Fruit fly (Drosophila melanogaster) whole organism, embryonic: Measurements from ENCODE around the gene CG17190.

Source experiments
- Ada2b ChIP-seq: fragments of 200-800 bp; sonication (Bioruptor generic); IDR thresholded peaks from 2 replicates; pipeline ENCODE4 v1.3.6; 2022; ENCODE audit warnings: missing biosample characterization, missing genetic modification characterization
- Atf6 ChIP-seq: fragments of 200-800 bp; sonication (Bioruptor generic); IDR thresholded peaks from 2 replicates; pipeline ENCODE4 v1.3.6; 2022; ENCODE audit warnings: missing biosample characterization, missing genetic modification characterization
- CG10209 ChIP-seq: fragments of 200-800 bp; sonication (Bioruptor generic); optimal IDR thresholded peaks from 3 replicates; lab custom pipeline; 2017; ENCODE audit warnings: missing biosample characterization, mild to moderate bottlenecking, missing genetic modification characterization, missing genetic modification reagents
- CG12744 ChIP-seq: fragments of 200-800 bp; sonication (Bioruptor generic); optimal IDR thresholded peaks from 2 replicates; lab custom pipeline; 2016; ENCODE audit warnings: missing biosample characterization, missing genetic modification characterization
- CG13123 ChIP-seq: fragments of 200-800 bp; sonication (Bioruptor generic); optimal IDR thresholded peaks from 2 replicates; lab custom pipeline; 2016; ENCODE audit warnings: missing biosample characterization, missing genetic modification characterization
- CG15073 ChIP-seq: fragments of 200-800 bp; sonication (Bioruptor generic); optimal IDR thresholded peaks from 2 replicates; lab custom pipeline; 2016; ENCODE audit warnings: missing biosample characterization, missing genetic modification characterization
- CG16813 ChIP-seq: fragments of 200-800 bp; sonication (Bioruptor generic); IDR thresholded peaks from 3 replicates; pipeline ENCODE4 v1.3.6; 2022; ENCODE audit warnings: missing biosample characterization, missing genetic modification characterization; ENCODE audit not compliant: partially characterized antibody
- CG17568 ChIP-seq: fragments of 200-800 bp; sonication (Bioruptor generic); optimal IDR thresholded peaks from 2 replicates; lab custom pipeline; 2018; ENCODE audit warnings: missing biosample characterization, mild to moderate bottlenecking, missing genetic modification characterization, moderate library complexity
- CG18476 ChIP-seq: fragments of 200-800 bp; sonication (Bioruptor generic); optimal IDR thresholded peaks from 2 replicates; lab custom pipeline; 2016; ENCODE audit warnings: missing biosample characterization, mild to moderate bottlenecking, missing genetic modification characterization
- CG2120 ChIP-seq: fragments of 200-800 bp; sonication (Bioruptor generic); optimal IDR thresholded peaks from 3 replicates; lab custom pipeline; 2016; ENCODE audit warnings: missing biosample characterization, missing genetic modification characterization
- CG2712 ChIP-seq: fragments of 200-800 bp; optimal IDR thresholded peaks from 3 replicates; lab custom pipeline; 2019; ENCODE audit warnings: missing biosample characterization, mild to moderate bottlenecking, missing genetic modification characterization, moderate library complexity
- CG33557 ChIP-seq: fragments of 200-800 bp; sonication (Bioruptor generic); optimal IDR thresholded peaks from 2 replicates; lab custom pipeline; 2019; ENCODE audit warnings: missing biosample characterization, mild to moderate bottlenecking, missing genetic modification characterization, moderate library complexity
- CG34224 ChIP-seq: fragments of 200-800 bp; sonication (Bioruptor generic); IDR thresholded peaks from 3 replicates; pipeline ENCODE4 v1.3.6; 2022; ENCODE audit warnings: missing biosample characterization, missing genetic modification characterization; ENCODE audit not compliant: partially characterized antibody
- CG4282 ChIP-seq: fragments of 200-800 bp; sonication (Bioruptor generic); optimal IDR thresholded peaks from 2 replicates; lab custom pipeline; 2016; ENCODE audit warnings: missing biosample characterization, missing genetic modification characterization
- CG4707 ChIP-seq: fragments of 200-800 bp; sonication (Bioruptor generic); optimal IDR thresholded peaks from 2 replicates; lab custom pipeline; 2018; ENCODE audit warnings: missing biosample characterization, mild to moderate bottlenecking, missing genetic modification characterization, moderate library complexity
- CG4730 ChIP-seq: fragments of 200-800 bp; sonication (Bioruptor generic); IDR thresholded peaks from 2 replicates; pipeline ENCODE4 v1.3.6; 2022; ENCODE audit warnings: missing biosample characterization, missing genetic modification characterization
- CG4820 ChIP-seq: fragments of 200-800 bp; sonication (Bioruptor generic); optimal IDR thresholded peaks from 3 replicates; lab custom pipeline; 2016; ENCODE audit warnings: missing biosample characterization, missing genetic modification characterization
- CG5180 ChIP-seq: fragments of 200-800 bp; sonication (Bioruptor generic); optimal IDR thresholded peaks from 3 replicates; lab custom pipeline; 2017; ENCODE audit warnings: missing biosample characterization, missing genetic modification characterization, mild to moderate bottlenecking, moderate library complexity, missing genetic modification reagents
- CG5245 ChIP-seq: fragments of 200-800 bp; sonication (Bioruptor generic); optimal IDR thresholded peaks from 3 replicates; lab custom pipeline; 2016; ENCODE audit warnings: missing biosample characterization, missing genetic modification characterization
- CG6813 ChIP-seq: fragments of 200-800 bp; sonication (Bioruptor generic); optimal IDR thresholded peaks from 2 replicates; lab custom pipeline; 2017; ENCODE audit warnings: missing biosample characterization, missing genetic modification characterization, mild to moderate bottlenecking, moderate library complexity, missing genetic modification reagents
- CG7357 ChIP-seq: fragments of 200-800 bp; sonication (Bioruptor generic); IDR thresholded peaks from 3 replicates; pipeline ENCODE4 v1.3.6; 2022; ENCODE audit warnings: missing biosample characterization, missing genetic modification characterization
- CkIIα-i1 ChIP-seq: fragments of 200-800 bp; sonication (Bioruptor generic); IDR thresholded peaks from 2 replicates; pipeline ENCODE4 v1.3.6; 2022; ENCODE audit warnings: missing biosample characterization, missing genetic modification characterization
- CoRest ChIP-seq: fragments of 200-800 bp; sonication (Bioruptor generic); optimal IDR thresholded peaks from 3 replicates; lab custom pipeline; 2018; ENCODE audit warnings: missing biosample characterization, mild to moderate bottlenecking, missing genetic modification characterization, moderate library complexity
- Eip74EF ChIP-seq, 2 experiments: fragments of 200-800 bp in 1 of 2; fragments of >200 bp in 1 of 2; sonication (Bioruptor generic) in 1 of 2; optimal IDR thresholded peaks; 2 replicates each; lab custom pipeline; 2017 to 2019; ENCODE audit warnings: missing biosample characterization in 2 of 2, missing genetic modification characterization in 2 of 2, mild to moderate bottlenecking in 1 of 2, moderate library complexity in 1 of 2
- Ets65A ChIP-seq: fragments of 200-800 bp; sonication (Bioruptor generic); peaks from one replicate; lab custom pipeline; 2016; ENCODE audit warnings: missing biosample characterization, missing genetic modification characterization
- Fer1 ChIP-seq: fragments of 200-800 bp; sonication (Bioruptor generic); optimal IDR thresholded peaks from 2 replicates; lab custom pipeline; 2017; ENCODE audit warnings: missing biosample characterization, mild to moderate bottlenecking, missing genetic modification characterization
- Hand ChIP-seq: fragments of 200-800 bp; sonication (Bioruptor generic); optimal IDR thresholded peaks from 2 replicates; lab custom pipeline; 2017; ENCODE audit warnings: mild to moderate bottlenecking, missing biosample characterization, missing genetic modification reagents, missing genetic modification characterization
- Hr3 ChIP-seq: fragments of 200-800 bp; sonication (Bioruptor generic); optimal IDR thresholded peaks from 3 replicates; lab custom pipeline; 2016; ENCODE audit warnings: missing biosample characterization, missing genetic modification characterization
- Hr78 ChIP-seq, 2 experiments: fragments of 200-800 bp in 1 of 2; fragments of >200 bp in 1 of 2; sonication (Bioruptor generic) in 1 of 2; optimal IDR thresholded peaks; 2 replicates each; lab custom pipeline; 2017 to 2019; ENCODE audit warnings: missing biosample characterization in 2 of 2, missing genetic modification characterization in 2 of 2, mild to moderate bottlenecking in 1 of 2, moderate library complexity in 1 of 2
- Lpt ChIP-seq: fragments of >200 bp; optimal IDR thresholded peaks from 2 replicates; lab custom pipeline; 2018; ENCODE audit warnings: missing biosample characterization, missing genetic modification characterization
- MTF-1 ChIP-seq: fragments of 200-800 bp; sonication (Bioruptor generic); optimal IDR thresholded peaks from 2 replicates; lab custom pipeline; 2018; ENCODE audit warnings: missing biosample characterization, mild to moderate bottlenecking, missing genetic modification characterization, borderline replicate concordance
- NFAT ChIP-seq: fragments of 200-800 bp; sonication (Bioruptor generic); IDR thresholded peaks from 2 replicates; pipeline ENCODE4 v1.3.6; 2022; ENCODE audit warnings: missing biosample characterization, missing genetic modification characterization
- Neu2 ChIP-seq: fragments of 200-800 bp; sonication (Bioruptor generic); optimal IDR thresholded peaks from 3 replicates; lab custom pipeline; 2016; ENCODE audit warnings: missing biosample characterization, missing genetic modification characterization, borderline replicate concordance
- Sry-β ChIP-seq: fragments of 200-800 bp; sonication (Bioruptor generic); optimal IDR thresholded peaks from 2 replicates; lab custom pipeline; 2018; ENCODE audit warnings: missing biosample characterization, mild to moderate bottlenecking, missing genetic modification characterization, moderate library complexity
- Xrp1 ChIP-seq: fragments of 200-800 bp; sonication (Bioruptor generic); IDR thresholded peaks from 2 replicates; pipeline ENCODE4 v1.3.6; 2022; ENCODE audit warnings: missing biosample characterization, missing genetic modification characterization
- ab ChIP-seq: fragments of 200-800 bp; sonication (Bioruptor generic); optimal IDR thresholded peaks from 2 replicates; lab custom pipeline; 2016; ENCODE audit warnings: missing biosample characterization, missing genetic modification characterization
- amos ChIP-seq: fragments of 200-800 bp; sonication (Bioruptor generic); IDR thresholded peaks from 2 replicates; pipeline ENCODE4 v1.3.6; 2022; ENCODE audit warnings: missing biosample characterization, missing genetic modification characterization; ENCODE audit not compliant: partially characterized antibody
- az2 ChIP-seq: fragments of 200-800 bp; sonication (Bioruptor generic); optimal IDR thresholded peaks from 3 replicates; lab custom pipeline; 2016; ENCODE audit warnings: missing biosample characterization, missing genetic modification characterization
- h ChIP-seq: fragments of >200 bp; optimal IDR thresholded peaks from 2 replicates; lab custom pipeline; 2017
- hb ChIP-seq: fragments of 200-800 bp; sonication (Bioruptor generic); IDR thresholded peaks from 3 replicates; pipeline ENCODE4 v1.3.6; 2022; ENCODE audit warnings: missing biosample characterization, missing genetic modification characterization; ENCODE audit not compliant: partially characterized antibody
- jigr1 ChIP-seq: fragments of 200-800 bp; sonication (Bioruptor generic); IDR thresholded peaks from 3 replicates; pipeline ENCODE4 v1.3.6; 2022; ENCODE audit warnings: missing biosample characterization, missing genetic modification characterization
- sens ChIP-seq: fragments of 200-800 bp; sonication (Bioruptor generic); peaks from one replicate; lab custom pipeline; 2016; ENCODE audit warnings: missing biosample characterization, missing genetic modification characterization
- sisA ChIP-seq: fragments of 200-800 bp; sonication (Bioruptor generic); IDR thresholded peaks from 2 replicates; pipeline ENCODE4 v1.3.6; 2022; ENCODE audit warnings: missing biosample characterization, missing genetic modification characterization
- slp2 ChIP-seq: fragments of 200-800 bp; sonication (Bioruptor generic); optimal IDR thresholded peaks from 2 replicates; lab custom pipeline; 2016; ENCODE audit warnings: missing biosample characterization, missing genetic modification characterization
- sna ChIP-seq: fragments of 200-800 bp; sonication (Bioruptor generic); IDR thresholded peaks from 2 replicates; pipeline ENCODE4 v1.3.6; 2022; ENCODE audit warnings: missing biosample characterization, missing genetic modification characterization; ENCODE audit not compliant: partially characterized antibody
- tio ChIP-seq: fragments of 200-800 bp; sonication (Bioruptor generic); optimal IDR thresholded peaks from 2 replicates; lab custom pipeline; 2017; ENCODE audit warnings: missing biosample characterization, missing genetic modification characterization, inconsistent platforms
- tll ChIP-seq, 2 experiments: fragments of 200-800 bp in 1 of 2; fragments of >200 bp in 1 of 2; sonication (Bioruptor generic) in 1 of 2; optimal IDR thresholded peaks; 2 replicates each; lab custom pipeline; 2017 to 2019; ENCODE audit warnings: missing biosample characterization in 2 of 2, missing genetic modification characterization in 2 of 2, mild to moderate bottlenecking in 1 of 2, moderate library complexity in 1 of 2
- trem ChIP-seq: fragments of 200-800 bp; optimal IDR thresholded peaks from 3 replicates; lab custom pipeline; 2019; ENCODE audit warnings: missing biosample characterization, mild to moderate bottlenecking, missing genetic modification characterization, moderate library complexity
- unpg ChIP-seq: fragments of 200-800 bp; sonication (Bioruptor generic); optimal IDR thresholded peaks from 3 replicates; lab custom pipeline; 2018; ENCODE audit warnings: missing biosample characterization, mild to moderate bottlenecking, missing genetic modification characterization, moderate library complexity
- vnd ChIP-seq: fragments of 200-800 bp; sonication (Bioruptor generic); IDR thresholded peaks from 3 replicates; pipeline ENCODE4 v1.3.6; 2022; ENCODE audit warnings: missing biosample characterization, missing genetic modification characterization; ENCODE audit not compliant: partially characterized antibody

The CG17190 gene

dm6 chr3R:19999474-19999873 is 13.8 kb downstream of the CG17190 start (continued):
- TF ChIP-seq slp2 (no peak), CG17568 (peak; percentile 18), CkIIα-i1 (GFP tag; lab: Robert Waterston, UW) (no peak), CG4730 (GFP tag; lab: Robert Waterston, UW) (peak; percentile 77), Lpt (GFP tag; lab: Kevin White, UChicago) (no peak), Ada2b (GFP tag; lab: Robert Waterston, UW) (peak; percentile 75), tio (GFP tag; lab: Kevin White, UChicago) (peak; percentile 59), CG10209 (GFP tag; lab: Kevin White, UChicago) (peak; percentile 73), CG4707 (GFP tag; lab: Kevin White, UChicago) (peak; percentile 53), CG33557 (GFP tag; lab: Kevin White, UChicago) (peak; percentile 77), tll (GFP tag; optimal IDR thresholded peaks at IDR 0.05; lab: Kevin White, UChicago) (no peak), unpg (GFP tag; lab: Kevin White, UChicago) (peak; percentile 90), CG2120 (GFP tag; lab: Kevin White, UChicago) (peak; percentile 63), MTF-1 (GFP tag; lab: Kevin White, UChicago) (peak; percentile 63), CG13123 (GFP tag; lab: Kevin White, UChicago) (peak; percentile 21), NFAT (GFP tag; lab: Robert Waterston, UW) (no peak; the same call in 1 of the 2 replicates), CG5245 (peak; percentile 67), hb (GFP tag; lab: Robert Waterston, UW) (no peak), CG4820 (GFP tag; lab: Kevin White, UChicago) (peak; percentile 40), trem (tag; lab: Kevin White, UChicago) (peak; percentile 71), CG18476 (GFP tag; lab: Kevin White, UChicago) (peak; percentile 53), CG4282 (GFP tag; lab: Kevin White, UChicago) (no peak), Fer1 (GFP tag; lab: Kevin White, UChicago) (peak; percentile 85), Ets65A (GFP tag; lab: Kevin White, UChicago) (no peak), CG7357 (GFP tag; lab: Robert Waterston, UW) (peak; percentile 50; the same call in 2 of the 3 replicates), amos (GFP tag; lab: Robert Waterston, UW) (no peak), CG34224 (GFP tag; lab: Robert Waterston, UW) (no peak), Sry-β (GFP tag; lab: Kevin White, UChicago) (no peak), sens (peak; percentile 79), sisA (GFP tag; lab: Robert Waterston, UW) (peak; percentile 77), Hand (GFP tag; lab: Kevin White, UChicago) (peak; percentile 67), CG6813 (GFP tag; lab: Kevin White, UChicago) (peak; percentile 54), CG16813 (GFP tag; lab: Robert Waterston, UW) (no peak), CG15073 (peak; percentile 21), ab (no peak), jigr1 (GFP tag; lab: Robert Waterston, UW) (peak; percentile 71; the same call in 1 of the 3 replicates), Hr3 (peak; percentile 76), Atf6 (GFP tag; lab: Robert Waterston, UW) (peak; percentile 81), Neu2 (GFP tag; lab: Kevin White, UChicago) (no peak), CG5180 (GFP tag; lab: Kevin White, UChicago) (peak; percentile 36), CoRest (tag; lab: Kevin White, UChicago) (peak; percentile 89), CG12744 (no peak), Eip74EF (GFP tag; optimal IDR thresholded peaks at IDR 0.05; lab: Kevin White, UChicago) (peak in 1 of 2 experiments; percentile 72), Xrp1 (GFP tag; lab: Robert Waterston, UW) (peak; percentile 94), sna (GFP tag; lab: Robert Waterston, UW) (no peak), Hr78 (GFP tag; optimal IDR thresholded peaks at IDR 0.05; lab: Kevin White, UChicago) (peak in 1 of 2 experiments; percentile 38), h (no peak), CG2712 (tag; lab: Kevin White, UChicago) (peak; percentile 93), az2 (GFP tag; lab: Kevin White, UChicago) (peak; percentile 77), vnd (GFP tag; lab: Robert Waterston, UW) (no peak)
